Worm (Caenorhabditis elegans) whole organism, mixed stage, embryonic: ENCODE results near the gene ttm-1.

Experiments used
- M03D4.4 ChIP-seq: sonication (generic microtip); optimal IDR thresholded peaks from 2 replicates; lab custom pipeline; 2017; ENCODE audit warnings: mild to moderate bottlenecking, missing genetic modification characterization, missing compliant biosample characterization
- ceh-39 ChIP-seq: fragments of 150-350 bp; optimal IDR thresholded peaks from 2 replicates; lab custom pipeline; 2014; ENCODE audit warnings: missing biosample characterization, missing genetic modification characterization
- ceh-43 ChIP-seq: fragments of 200-800 bp; sonication (Bioruptor generic); optimal IDR thresholded peaks from 2 replicates; lab custom pipeline; 2018; ENCODE audit warnings: mild to moderate bottlenecking, missing genetic modification characterization, moderate library complexity, missing compliant biosample characterization
- ceh-83 ChIP-seq: fragments of 200-800 bp; sonication (Bioruptor generic); optimal IDR thresholded peaks from 2 replicates; lab custom pipeline; 2018; ENCODE audit warnings: mild to moderate bottlenecking, missing genetic modification characterization, missing compliant biosample characterization
- ces-1 ChIP-seq: fragments of 150-350 bp; optimal IDR thresholded peaks from 2 replicates; lab custom pipeline; 2014; ENCODE audit warnings: missing biosample characterization, missing genetic modification reagents, missing genetic modification characterization
- cnd-1 ChIP-seq: fragments of 200-800 bp; sonication (Bioruptor generic); optimal IDR thresholded peaks from 2 replicates; lab custom pipeline; 2018; ENCODE audit warnings: mild to moderate bottlenecking, missing genetic modification characterization, missing compliant biosample characterization
- drap-1 ChIP-seq: fragments of 200-800 bp; sonication (Bioruptor generic); optimal IDR thresholded peaks from 3 replicates; lab custom pipeline; 2018; ENCODE audit warnings: mild to moderate bottlenecking, missing genetic modification characterization, missing compliant biosample characterization
- elt-1 ChIP-seq: sonication (generic microtip); optimal IDR thresholded peaks from 2 replicates; lab custom pipeline; 2017; ENCODE audit warnings: missing genetic modification characterization, mild to moderate bottlenecking, missing compliant biosample characterization, antibody characterized with exemption, moderate library complexity, borderline replicate concordance; ENCODE audit not compliant: insufficient read depth
- elt-3 ChIP-seq: fragments of 150-350 bp; optimal IDR thresholded peaks from 2 replicates; lab custom pipeline; 2014; ENCODE audit warnings: missing biosample characterization, missing genetic modification characterization
- ham-2 ChIP-seq: fragments of 200-800 bp; sonication (Bioruptor generic); optimal IDR thresholded peaks from 2 replicates; lab custom pipeline; 2018; ENCODE audit warnings: mild to moderate bottlenecking, missing genetic modification characterization, missing compliant biosample characterization
- hlh-1 ChIP-seq: fragments of 150-350 bp; optimal IDR thresholded peaks from 2 replicates; lab custom pipeline; 2014; ENCODE audit warnings: missing biosample characterization, missing genetic modification reagents, missing genetic modification characterization
- lin-13 ChIP-seq: fragments of 150-350 bp; optimal IDR thresholded peaks from 2 replicates; lab custom pipeline; 2014; ENCODE audit warnings: missing biosample characterization, missing genetic modification characterization
- lin-32 ChIP-seq: fragments of 200-800 bp; sonication (Bioruptor generic); optimal IDR thresholded peaks from 2 replicates; lab custom pipeline; 2018; ENCODE audit warnings: mild to moderate bottlenecking, missing genetic modification characterization, missing compliant biosample characterization
- lsy-2 ChIP-seq: fragments of 150-350 bp; optimal IDR thresholded peaks from 2 replicates; lab custom pipeline; 2014; ENCODE audit warnings: missing biosample characterization, missing genetic modification characterization
- mab-5 ChIP-seq: fragments of 150-350 bp; optimal IDR thresholded peaks from 2 replicates; lab custom pipeline; 2014; ENCODE audit warnings: missing biosample characterization, missing genetic modification characterization
- mep-1 ChIP-seq: fragments of 150-350 bp; optimal IDR thresholded peaks from 2 replicates; lab custom pipeline; 2017; ENCODE audit warnings: missing biosample characterization, missing genetic modification reagents, missing genetic modification characterization, inconsistent platforms
- mls-2 ChIP-seq: sonication (generic microtip); optimal IDR thresholded peaks from 2 replicates; lab custom pipeline; 2016; ENCODE audit warnings: mild to moderate bottlenecking, missing genetic modification characterization, moderate library complexity, missing compliant biosample characterization
- nhr-12 ChIP-seq: fragments of 150-350 bp; optimal IDR thresholded peaks from 2 replicates; lab custom pipeline; 2014; ENCODE audit warnings: missing biosample characterization, missing genetic modification characterization
- nhr-2 ChIP-seq: fragments of 150-350 bp; optimal IDR thresholded peaks from 2 replicates; lab custom pipeline; 2014; ENCODE audit warnings: missing biosample characterization, missing genetic modification characterization
- nhr-237 ChIP-seq: fragments of 150-350 bp; optimal IDR thresholded peaks from 2 replicates; lab custom pipeline; 2014; ENCODE audit warnings: missing biosample characterization, missing genetic modification characterization
- nhr-28 ChIP-seq: fragments of 150-350 bp; optimal IDR thresholded peaks from 2 replicates; lab custom pipeline; 2014; ENCODE audit warnings: missing biosample characterization, missing genetic modification characterization
- nhr-76 ChIP-seq: sonication (generic microtip); optimal IDR thresholded peaks from 2 replicates; lab custom pipeline; 2017; ENCODE audit warnings: missing biosample characterization, missing genetic modification characterization
- pha-4 ChIP-seq: fragments of 150-350 bp; optimal IDR thresholded peaks from 2 replicates; lab custom pipeline; 2018; ENCODE audit warnings: missing biosample characterization, missing genetic modification reagents, missing genetic modification characterization
- sem-2 ChIP-seq: fragments of 200-800 bp; sonication (Bioruptor generic); optimal IDR thresholded peaks from 2 replicates; lab custom pipeline; 2018; ENCODE audit warnings: mild to moderate bottlenecking, missing genetic modification characterization, missing compliant biosample characterization
- sptf-1 ChIP-seq: sonication (generic microtip); optimal IDR thresholded peaks from 2 replicates; lab custom pipeline; 2017; ENCODE audit warnings: mild to moderate bottlenecking, missing genetic modification characterization, moderate library complexity, missing compliant biosample characterization
- unc-120 ChIP-seq: sonication (generic microtip); optimal IDR thresholded peaks from 2 replicates; lab custom pipeline; 2017; ENCODE audit warnings: missing genetic modification characterization, missing compliant biosample characterization; ENCODE audit not compliant: poor library complexity, severe bottlenecking
- unc-62 ChIP-seq: fragments of 150-350 bp; optimal IDR thresholded peaks from 2 replicates; lab custom pipeline; 2014; ENCODE audit warnings: missing biosample characterization, missing genetic modification reagents, missing genetic modification characterization
- zip-8 ChIP-seq: fragments of 150-350 bp; optimal IDR thresholded peaks from 2 replicates; lab custom pipeline; 2014; ENCODE audit warnings: missing biosample characterization, missing genetic modification characterization
- ztf-11 ChIP-seq: fragments of 150-350 bp; optimal IDR thresholded peaks from 2 replicates; lab custom pipeline; 2014; ENCODE audit warnings: missing biosample characterization, missing genetic modification characterization

The ttm-1 gene

ce11 chrIII:12904987-12905541, 61.7 kb downstream of the ttm-1 start, which contains the start of gene cox-5A:
cox-5A (plus strand) TSS chrIII:12905491.
- peak; percentile 99 for TF ChIP-seq lin-13 (tag; lab: Kevin White, UChicago)
- TF ChIP-seq nhr-76 (tag; lab: Kevin White, UChicago) = peak; percentile 9
- peak; percentile 40 for TF ChIP-seq nhr-2 (tag; lab: Kevin White, UChicago)
- peak; percentile 76 for TF ChIP-seq ceh-43 (GFP tag; lab: Kevin White, UChicago)
- TF ChIP-seq sem-2 (GFP tag; lab: Kevin White, UChicago) = no peak
- TF ChIP-seq cnd-1 (tag; lab: Kevin White, UChicago) = peak; percentile 65
- TF ChIP-seq ham-2 (GFP tag; lab: Kevin White, UChicago) = peak; percentile 59
- TF ChIP-seq ceh-39 (tag; lab: Kevin White, UChicago) = peak; percentile 98
- peak; percentile 75 for TF ChIP-seq M03D4.4 (tag; lab: Kevin White, UChicago)
- TF ChIP-seq drap-1 (GFP tag; lab: Kevin White, UChicago) = peak; percentile 73
- no peak for TF ChIP-seq nhr-12 (tag; lab: Kevin White, UChicago)
- TF ChIP-seq unc-62 (GFP tag; lab: Kevin White, UChicago) = peak; percentile 83
- peak; percentile 80 for TF ChIP-seq mab-5 (tag; lab: Kevin White, UChicago)
- peak; percentile 97 for TF ChIP-seq nhr-237 (tag; lab: Kevin White, UChicago)
- TF ChIP-seq sptf-1 (tag; lab: Kevin White, UChicago) = peak; percentile 90
- TF ChIP-seq unc-120 (tag; lab: Kevin White, UChicago) = peak; percentile 40
- TF ChIP-seq mls-2 = peak; percentile 89
- peak; percentile 98 for TF ChIP-seq pha-4 (tag; lab: Kevin White, UChicago)
- TF ChIP-seq ztf-11 (tag; lab: Kevin White, UChicago) = peak; percentile 78
- TF ChIP-seq zip-8 = no peak
- peak; percentile 96 for TF ChIP-seq ces-1 (GFP tag; lab: Kevin White, UChicago)
- TF ChIP-seq lin-32 (GFP tag; lab: Kevin White, UChicago) = no peak
- TF ChIP-seq ceh-83 = peak; percentile 76
- TF ChIP-seq nhr-28 (tag; lab: Kevin White, UChicago) = no peak
- TF ChIP-seq elt-3 (tag; lab: Kevin White, UChicago) = peak; percentile 67
- no peak for TF ChIP-seq elt-1 (tag; lab: Kevin White, UChicago)
- TF ChIP-seq lsy-2 (tag; lab: Kevin White, UChicago) = peak; percentile 100
- peak; percentile 98 for TF ChIP-seq mep-1 (tag; lab: Kevin White, UChicago)
- TF ChIP-seq hlh-1 (tag; lab: Kevin White, UChicago) = peak; percentile 81

ce11 chrIII:12904052-12904451, 62.7 kb downstream of the ttm-1 start:
- TF ChIP-seq cnd-1 (tag; lab: Kevin White, UChicago) (no peak), unc-62 (GFP tag; lab: Kevin White, UChicago) (peak; percentile 65), drap-1 (GFP tag; lab: Kevin White, UChicago) (no peak), lin-32 (GFP tag; lab: Kevin White, UChicago) (no peak), mab-5 (tag; lab: Kevin White, UChicago) (no peak), ztf-11 (tag; lab: Kevin White, UChicago) (no peak)
- TF ChIP-seq, all 35 proteins: peak for 1
